Worm (Caenorhabditis elegans): ENCODE results near the gene F49F1.18.

ce11 chrIV:4121055-4121454 is 19.1 kb downstream of the F49F1.18 start:
- no peak for TF ChIP-seq ama-1 (optimal IDR thresholded peaks at IDR 0.05)
- TF ChIP-seq ama-1 (GFP tag; optimal IDR thresholded peaks at IDR 0.05), result no peak
- TF ChIP-seq unc-62 (GFP tag; optimal IDR thresholded peaks at IDR 0.05), result no peak
- no peak for TF ChIP-seq die-1 (tag; optimal IDR thresholded peaks at IDR 0.05)
- no peak for TF ChIP-seq ceh-91 (GFP tag; IDR thresholded peaks at IDR 0.05)
- no peak for TF ChIP-seq T07F8.4 (tag; optimal IDR thresholded peaks at IDR 0.05)
- TF ChIP-seq mes-4 (tag; optimal IDR thresholded peaks at IDR 0.05), result no peak
- TF ChIP-seq F37B4.10 (GFP tag; IDR thresholded peaks at IDR 0.05), result no peak
- no peak for TF ChIP-seq ztf-3 (GFP tag; optimal IDR thresholded peaks at IDR 0.05)
- TF ChIP-seq F23B12.7 (tag; optimal IDR thresholded peaks at IDR 0.05; ENCODE audit: insufficient read depth), result no peak
